Fruit fly (Drosophila melanogaster) whole organism, pupa: ENCODE measurements around the gene ND-51.

ENCODE experiments used
- CG12605 ChIP-seq: fragments of 200-800 bp; sonication (Bioruptor generic); IDR thresholded peaks from 2 replicates; pipeline ENCODE4 v1.3.6; 2022; ENCODE audit warnings: missing biosample characterization, missing genetic modification characterization
- CG13204 ChIP-seq: fragments of 200-800 bp; sonication (Bioruptor generic); optimal IDR thresholded peaks from 2 replicates; lab custom pipeline; 2018; ENCODE audit warnings: missing biosample characterization, mild to moderate bottlenecking, missing genetic modification characterization, moderate library complexity
- CG8159 ChIP-seq: fragments of 200-800 bp; sonication (Bioruptor generic); optimal IDR thresholded peaks from 3 replicates; lab custom pipeline; 2018; ENCODE audit warnings: missing biosample characterization, mild to moderate bottlenecking, missing genetic modification characterization, moderate library complexity
- CG8301 ChIP-seq: fragments of 200-800 bp; sonication (Bioruptor generic); optimal IDR thresholded peaks from 2 replicates; lab custom pipeline; 2018; ENCODE audit warnings: missing biosample characterization, mild to moderate bottlenecking, missing genetic modification characterization
- CG9948 ChIP-seq: fragments of 200-800 bp; sonication (Bioruptor generic); optimal IDR thresholded peaks from 2 replicates; lab custom pipeline; 2018; ENCODE audit warnings: missing biosample characterization, mild to moderate bottlenecking, missing genetic modification characterization, moderate library complexity
- D1 ChIP-seq: fragments of 200-800 bp; sonication (Bioruptor generic); optimal IDR thresholded peaks from 2 replicates; lab custom pipeline; 2018; ENCODE audit warnings: missing biosample characterization, mild to moderate bottlenecking, missing genetic modification characterization, moderate library complexity
- EcR ChIP-seq: fragments of 200-800 bp; sonication (Bioruptor generic); optimal IDR thresholded peaks from 3 replicates; lab custom pipeline; 2019; ENCODE audit warnings: missing biosample characterization, missing genetic modification characterization, mild to moderate bottlenecking, moderate library complexity, missing genetic modification reagents
- Snoo ChIP-seq: fragments of 200-800 bp; sonication (Bioruptor generic); optimal IDR thresholded peaks from 3 replicates; lab custom pipeline; 2017; ENCODE audit warnings: missing biosample characterization, mild to moderate bottlenecking, missing genetic modification characterization, inconsistent platforms
- fd96Ca ChIP-seq: fragments of 200-800 bp; sonication (Bioruptor generic); IDR thresholded peaks from 3 replicates; pipeline ENCODE4 v1.3.6; 2022; ENCODE audit warnings: missing biosample characterization, missing genetic modification characterization

DNA sequence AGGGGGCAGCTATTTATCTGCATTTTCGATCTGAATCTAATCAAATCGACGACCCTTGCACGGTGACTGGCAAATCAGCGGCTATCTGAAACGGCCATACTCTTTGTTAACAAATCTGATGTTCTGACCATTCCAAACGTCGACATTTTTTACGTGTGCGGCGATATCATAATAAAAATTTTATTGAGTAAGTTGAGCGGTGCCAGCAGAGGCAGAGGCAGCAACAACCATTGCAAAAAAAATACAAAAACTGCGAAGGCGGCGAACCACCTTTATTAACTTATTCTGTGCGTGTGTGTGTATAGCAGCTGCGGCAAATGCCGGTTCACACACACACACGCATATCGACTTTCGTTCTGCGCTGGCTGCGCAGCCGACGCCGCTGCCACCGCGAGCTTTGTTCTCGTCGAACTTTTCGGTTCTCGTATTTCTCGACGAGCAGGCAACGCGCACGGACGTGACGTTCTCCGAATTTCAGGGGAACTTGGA is 19.6 kb upstream of the ND-51 start, which contains the start of gene Kr-h1:
- no peak for TF ChIP-seq CG8159 (tag; lab: Kevin White, UChicago)
- TF ChIP-seq CG12605 (GFP tag; lab: Robert Waterston, UW), result no peak
- TF ChIP-seq D1 (tag; lab: Kevin White, UChicago), result no peak
- no peak for TF ChIP-seq CG13204
- TF ChIP-seq Snoo (tag; lab: Kevin White, UChicago), result no peak
- TF ChIP-seq CG9948 (tag; lab: Kevin White, UChicago), result no peak
- no peak for TF ChIP-seq CG8301
- no peak for TF ChIP-seq EcR
- TF ChIP-seq fd96Ca (GFP tag; lab: Robert Waterston, UW), result no peak
